Worm (Caenorhabditis elegans) whole organism, L1 larva: ENCODE measurements around the gene ast-1.

Experiments
- egl-27 ChIP-seq, 2 experiments: fragments of 150-350 bp in 1 of 2; sonication (generic microtip); optimal IDR thresholded peaks; 3 replicates each; lab custom pipeline; 2017 to 2018; ENCODE audit warnings: missing biosample characterization in 2 of 2, missing genetic modification characterization in 2 of 2, missing genetic modification reagents in 2 of 2
- mdl-1 ChIP-seq, 2 experiments: fragments of 150-350 bp; optimal IDR thresholded peaks; 2 replicates each; lab custom pipeline; 2014 to 2017; ENCODE audit warnings: missing biosample characterization in 2 of 2, missing genetic modification characterization in 2 of 2, inconsistent platforms in 1 of 2
- unc-62 ChIP-seq: fragments of 150-350 bp; optimal IDR thresholded peaks from 2 replicates; lab custom pipeline; 2014; ENCODE audit warnings: missing biosample characterization, missing genetic modification reagents, missing genetic modification characterization

- no peak for TF ChIP-seq unc-62 (GFP tag; lab: Kevin White, UChicago)
- no peak for TF ChIP-seq mdl-1 (tag; optimal IDR thresholded peaks at IDR 0.05; lab: Kevin White, UChicago)
- TF ChIP-seq egl-27 (tag; optimal IDR thresholded peaks at IDR 0.05; lab: Kevin White, UChicago) = no peak
These were observed 34.7 kb downstream of the ast-1 start, which contains the start of gene rhgf-2 for ce11 chrII:4100485-4100884.
